Fruit fly (Drosophila melanogaster) whole organism, larva: ENCODE data around the gene FeCH.

Experiments
- noc ChIP-seq: fragments of 200-800 bp; sonication (Bioruptor generic); optimal IDR thresholded peaks from 3 replicates; lab custom pipeline; 2019; ENCODE audit warnings: missing biosample characterization, mild to moderate bottlenecking, missing genetic modification characterization, moderate library complexity

FeCH gene

dm6 chr3R:31776583-31777362, 35.3 kb downstream of the FeCH start, which contains the start of the genes CG2126 and faf:
CG2126 (minus strand) TSS chr3R:31776652.
faf (plus strand) TSS chr3R:31777020.
- peak; percentile 66 for TF ChIP-seq noc

- TF ChIP-seq noc, result no peak
Observed at dm6 chr3R:31771790-31772576, 40.1 kb downstream of the FeCH start, which contains the start of the genes betaGlu and sip3. betaGlu (minus strand) TSS chr3R:31771848. sip3 (plus strand) TSS chr3R:31772219.

- TF ChIP-seq noc, result no peak
Observed at dm6 chr3R:31768198-31768597, 43.9 kb downstream of the FeCH start.

dm6 chr3R:31767528-31767927, 44.6 kb downstream of the FeCH start:
- TF ChIP-seq noc, result no peak

dm6 chr3R:31765145-31765544, 47.0 kb downstream of the FeCH start:
- no peak for TF ChIP-seq noc

dm6 chr3R:31764672-31765071, 47.4 kb downstream of the FeCH start, which contains the start of gene CG2150:
CG2150 (minus strand) TSS chr3R:31764772.
- no peak for TF ChIP-seq noc

dm6 chr3R:31762672-31763071, 49.4 kb downstream of the FeCH start:
- TF ChIP-seq noc, result no peak

dm6 chr3R:31761529-31762009, 50.5 kb downstream of the FeCH start, which contains the start of gene Smvt:
Smvt (minus strand) TSS chr3R:31761579.
- peak; percentile 4 for TF ChIP-seq noc
